Worm (Caenorhabditis elegans): ENCODE data around the gene srh-170.

DNA sequence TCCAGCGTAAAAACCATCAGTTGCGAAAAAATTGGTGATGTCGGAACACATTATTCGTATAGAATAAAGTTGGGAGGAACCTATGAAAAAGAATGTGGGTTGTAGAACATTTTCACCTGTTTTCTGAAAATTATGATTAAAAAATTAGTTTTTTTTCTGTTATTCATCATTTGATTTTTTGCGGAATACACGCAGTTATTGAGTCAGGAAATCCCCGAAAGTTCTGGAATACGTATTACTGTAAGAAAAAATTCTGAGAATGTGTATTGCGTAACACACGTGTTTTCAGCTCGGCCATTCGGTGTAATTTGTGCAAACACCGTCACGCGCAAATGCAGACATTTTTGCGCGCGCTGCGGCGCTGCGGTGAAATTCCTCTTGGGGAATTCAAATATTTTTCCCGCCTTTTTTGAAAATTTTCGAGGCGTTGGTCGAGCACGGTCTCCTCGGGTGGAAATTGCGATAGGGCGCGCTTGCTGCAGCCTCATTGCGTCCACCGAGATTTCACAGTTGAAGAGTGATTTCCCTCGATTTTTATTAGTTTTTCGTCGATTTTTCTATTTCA, at the start of gene srh-170:
- TF ChIP-seq T23F11.4 (GFP tag; optimal IDR thresholded peaks at IDR 0.05), result no peak
- TF ChIP-seq K09A11.1 (tag; optimal IDR thresholded peaks at IDR 0.05; ENCODE audit: insufficient read depth), result no peak
- TF ChIP-seq madf-2 (tag; optimal IDR thresholded peaks at IDR 0.05), result no peak
